Worm (Caenorhabditis elegans) whole organism, mixed stage, embryonic: ENCODE results near the gene K12H6.8.

Source experiments
- bed-3 ChIP-seq: fragments of 200-800 bp; sonication (Bioruptor generic); optimal IDR thresholded peaks from 3 replicates; lab custom pipeline; 2018; ENCODE audit warnings: mild to moderate bottlenecking, missing genetic modification characterization, moderate library complexity, missing compliant biosample characterization
- drap-1 ChIP-seq: fragments of 200-800 bp; sonication (Bioruptor generic); optimal IDR thresholded peaks from 3 replicates; lab custom pipeline; 2018; ENCODE audit warnings: mild to moderate bottlenecking, missing genetic modification characterization, missing compliant biosample characterization
- nhr-76 ChIP-seq: sonication (generic microtip); optimal IDR thresholded peaks from 2 replicates; lab custom pipeline; 2017; ENCODE audit warnings: missing biosample characterization, missing genetic modification characterization
- snpc-4 ChIP-seq: fragments of 150-350 bp; optimal IDR thresholded peaks from 2 replicates; lab custom pipeline; 2014; ENCODE audit warnings: missing biosample characterization, missing genetic modification characterization
- unc-39 ChIP-seq: fragments of 150-350 bp; optimal IDR thresholded peaks from 2 replicates; lab custom pipeline; 2014; ENCODE audit warnings: missing biosample characterization, missing genetic modification characterization
- unc-62 ChIP-seq: fragments of 150-350 bp; optimal IDR thresholded peaks from 2 replicates; lab custom pipeline; 2014; ENCODE audit warnings: missing biosample characterization, missing genetic modification reagents, missing genetic modification characterization

DNA sequence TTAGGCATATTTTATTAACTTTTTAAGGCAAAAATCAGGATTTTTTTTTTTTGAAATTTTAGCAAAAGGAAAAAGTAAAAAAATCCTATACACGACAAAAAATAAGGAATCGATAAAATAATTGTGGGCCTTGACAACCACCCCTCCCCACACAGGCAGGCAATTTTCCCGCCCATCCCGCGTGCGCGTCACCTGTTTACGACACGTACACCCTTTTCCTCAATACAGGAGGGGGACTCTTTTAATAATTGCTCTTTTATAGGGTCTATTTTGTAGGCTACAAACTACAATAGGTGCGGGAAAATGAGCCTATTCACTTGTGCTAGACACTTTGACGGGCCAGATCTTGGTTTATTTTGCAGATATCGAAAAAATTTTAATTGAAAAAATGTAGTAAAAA lies 4.8 kb downstream of the K12H6.8 start:
- TF ChIP-seq unc-62 (GFP tag; lab: Kevin White, UChicago) = no peak
- TF ChIP-seq unc-39 = no peak
- no peak for TF ChIP-seq drap-1 (GFP tag; lab: Kevin White, UChicago)
- TF ChIP-seq snpc-4 (tag; lab: Kevin White, UChicago) = no peak
- no peak for TF ChIP-seq nhr-76 (tag; lab: Kevin White, UChicago)
- no peak for TF ChIP-seq bed-3 (GFP tag; lab: Kevin White, UChicago)
